Fruit fly (Drosophila melanogaster) whole organism, prepupa: ENCODE measurements around the gene CG15754.

Experiments
- CG1621 ChIP-seq: fragments of 200-800 bp; sonication (Bioruptor generic); optimal IDR thresholded peaks from 3 replicates; lab custom pipeline; 2018; ENCODE audit warnings: missing biosample characterization, mild to moderate bottlenecking, missing genetic modification characterization
- CG3032 ChIP-seq: fragments of 200-800 bp; optimal IDR thresholded peaks from 2 replicates; lab custom pipeline; 2019; ENCODE audit warnings: missing biosample characterization, mild to moderate bottlenecking, missing genetic modification characterization, moderate library complexity
- CG6808 ChIP-seq: fragments of 200-800 bp; sonication (Bioruptor generic); optimal IDR thresholded peaks from 3 replicates; lab custom pipeline; 2017; ENCODE audit warnings: missing biosample characterization, missing genetic modification characterization, mild to moderate bottlenecking, moderate library complexity, missing genetic modification reagents
- CG6854 ChIP-seq: fragments of 200-800 bp; sonication (Bioruptor generic); optimal IDR thresholded peaks from 2 replicates; lab custom pipeline; 2017; ENCODE audit warnings: missing biosample characterization, mild to moderate bottlenecking, missing genetic modification characterization
- CG9139 ChIP-seq: fragments of 200-800 bp; sonication (Bioruptor generic); optimal IDR thresholded peaks from 3 replicates; lab custom pipeline; 2017; ENCODE audit warnings: missing biosample characterization, mild to moderate bottlenecking, missing genetic modification characterization
- Eip75B ChIP-seq: fragments of 200-800 bp; sonication (Bioruptor generic); optimal IDR thresholded peaks from 3 replicates; lab custom pipeline; 2016; ENCODE audit warnings: missing biosample characterization, missing genetic modification characterization
- Hr4 ChIP-seq: fragments of 200-800 bp; sonication (Bioruptor generic); optimal IDR thresholded peaks from 3 replicates; lab custom pipeline; 2016; ENCODE audit warnings: missing biosample characterization, missing genetic modification characterization
- Sox15 ChIP-seq: fragments of 200-800 bp; sonication (Bioruptor generic); optimal IDR thresholded peaks from 3 replicates; lab custom pipeline; 2016; ENCODE audit warnings: missing biosample characterization, missing genetic modification characterization
- dac ChIP-seq: fragments of 200-800 bp; sonication (Bioruptor generic); optimal IDR thresholded peaks from 2 replicates; lab custom pipeline; 2017; ENCODE audit warnings: missing biosample characterization, mild to moderate bottlenecking, missing genetic modification characterization
- dsx ChIP-seq: fragments of 200-800 bp; optimal IDR thresholded peaks from 3 replicates; lab custom pipeline; 2019; ENCODE audit warnings: missing biosample characterization, mild to moderate bottlenecking, missing genetic modification characterization, moderate library complexity; ENCODE audit not compliant: poor library complexity, severe bottlenecking
- salr ChIP-seq, 2 experiments: fragments of 200-800 bp; sonication (Bioruptor generic); optimal IDR thresholded peaks; 3 replicates each; lab custom pipeline; 2016 to 2018; ENCODE audit warnings: missing biosample characterization in 2 of 2, missing genetic modification characterization in 2 of 2, mild to moderate bottlenecking in 1 of 2
- topi ChIP-seq: fragments of 200-800 bp; sonication (Bioruptor generic); optimal IDR thresholded peaks from 3 replicates; lab custom pipeline; 2016; ENCODE audit warnings: missing biosample characterization, missing genetic modification characterization
- vri ChIP-seq: fragments of 200-800 bp; sonication (Bioruptor generic); optimal IDR thresholded peaks from 3 replicates; lab custom pipeline; 2016; ENCODE audit warnings: missing biosample characterization, mild to moderate bottlenecking, missing genetic modification characterization

DNA sequence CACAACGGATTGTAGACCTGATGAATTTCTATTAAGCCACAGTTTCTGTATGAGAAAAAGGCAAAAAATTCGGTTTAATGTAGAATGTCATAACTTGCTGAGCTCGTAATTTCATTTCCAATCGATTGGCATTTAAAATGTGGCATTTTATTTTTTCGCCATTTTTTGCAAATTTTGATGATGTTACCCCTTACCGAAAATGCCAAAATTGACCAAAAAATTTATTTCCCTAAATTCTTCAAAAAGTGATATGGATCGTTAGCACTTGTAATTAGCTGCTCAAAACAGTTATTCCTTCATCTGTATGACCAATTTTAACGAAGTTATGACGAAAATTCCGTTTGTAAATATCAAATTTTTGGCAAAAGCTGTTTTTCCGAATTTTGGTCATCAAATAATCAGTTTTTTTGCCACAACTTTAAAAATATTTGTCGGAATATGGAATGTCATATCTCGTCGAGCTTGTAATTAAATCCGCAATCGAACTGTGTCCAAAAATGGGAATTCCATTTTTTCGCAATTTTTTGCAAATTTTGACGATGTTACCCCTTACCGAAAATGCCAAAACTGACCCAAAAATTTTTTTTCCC is 2.5 kb downstream of the CG15754 start, which contains the start of gene CG44428:
- TF ChIP-seq CG9139 (GFP tag; lab: Kevin White, UChicago) (no peak), Hr4 (GFP tag; lab: Kevin White, UChicago) (no peak), CG6808 (GFP tag; lab: Kevin White, UChicago) (no peak), vri (GFP tag; lab: Kevin White, UChicago) (no peak), CG6854 (GFP tag; lab: Kevin White, UChicago) (no peak), dsx (no peak), salr (GFP tag; optimal IDR thresholded peaks at IDR 0.05; lab: Kevin White, UChicago) (no peak), topi (GFP tag; lab: Kevin White, UChicago) (no peak), dac (GFP tag; lab: Kevin White, UChicago) (no peak), CG1621 (tag; lab: Kevin White, UChicago) (no peak), Sox15 (GFP tag; lab: Kevin White, UChicago) (no peak), Eip75B (GFP tag; lab: Kevin White, UChicago) (no peak), CG3032 (no peak)
